Fruit fly (Drosophila melanogaster): ENCODE results near the gene CG7560.

The CG7560 gene

DNA sequence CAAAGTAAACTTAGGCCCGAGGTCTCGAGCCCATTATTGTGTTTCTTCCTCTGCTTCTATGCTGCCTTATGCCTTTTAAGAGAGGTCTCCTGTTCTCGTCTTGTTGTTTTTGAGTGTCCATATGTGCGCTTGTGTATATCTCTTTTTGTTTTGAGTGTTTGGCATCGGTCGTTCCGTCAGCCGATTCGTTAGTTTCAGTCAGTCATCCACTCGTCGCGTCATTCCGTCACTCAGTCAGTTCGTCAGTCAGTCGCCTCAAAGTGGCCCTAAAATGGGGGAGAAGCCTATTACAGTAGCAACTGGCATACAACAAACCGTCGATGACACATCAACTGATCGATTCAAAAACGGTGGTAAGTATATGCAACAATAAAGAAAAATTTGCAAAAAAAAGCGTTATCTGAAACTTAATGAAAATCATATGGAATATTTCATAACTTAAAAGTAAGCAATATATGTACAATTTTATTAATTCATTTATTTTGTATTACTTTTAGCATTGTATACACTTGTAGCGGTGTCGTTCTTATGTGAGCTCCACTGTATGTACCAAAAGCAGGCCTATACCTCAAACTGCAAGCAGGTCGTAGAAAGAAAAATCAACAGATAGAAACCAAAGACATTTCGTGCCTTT is 6.8 kb upstream of the CG7560 start (continued):
- TF ChIP-seq tup (GFP tag; optimal IDR thresholded peaks at IDR 0.05) = peak; percentile 59
- TF ChIP-seq lbe (GFP tag; optimal IDR thresholded peaks at IDR 0.05) = no peak
- TF ChIP-seq CG10366 (GFP tag; IDR thresholded peaks at IDR 0.05) = peak; percentile 98
- TF ChIP-seq CG6272 (GFP tag; IDR thresholded peaks at IDR 0.05) = peak; percentile 83
- peak; percentile 68 for TF ChIP-seq slou (GFP tag; optimal IDR thresholded peaks at IDR 0.05)
- TF ChIP-seq hth (optimal IDR thresholded peaks at IDR 0.05) = peak; percentile 92
- peak; percentile 76 for TF ChIP-seq CG10274 (GFP tag; optimal IDR thresholded peaks at IDR 0.05)
- peak; percentile 94 for TF ChIP-seq CG4424 (GFP tag; optimal IDR thresholded peaks at IDR 0.05)
- TF ChIP-seq scrt (GFP tag; optimal IDR thresholded peaks at IDR 0.05) = peak; percentile 79
- TF ChIP-seq CG2712 (tag; optimal IDR thresholded peaks at IDR 0.05) = peak; percentile 98
- no peak for TF ChIP-seq amos (GFP tag; IDR thresholded peaks at IDR 0.05; ENCODE audit: partially characterized antibody)
- peak; percentile 86 for TF ChIP-seq dm (GFP tag; optimal IDR thresholded peaks at IDR 0.05)
- peak; percentile 71 for TF ChIP-seq CG15514 (GFP tag; optimal IDR thresholded peaks at IDR 0.05)
- TF ChIP-seq dati (GFP tag; IDR thresholded peaks at IDR 0.05) = peak; percentile 78
- no peak for TF ChIP-seq hbn (GFP tag; IDR thresholded peaks at IDR 0.05; ENCODE audit: partially characterized antibody)
- TF ChIP-seq B-H1 (GFP tag; IDR thresholded peaks at IDR 0.05) = peak; percentile 86
- TF ChIP-seq CG17328 (GFP tag; IDR thresholded peaks at IDR 0.05) = peak; percentile 99
- no peak for TF ChIP-seq yki (optimal IDR thresholded peaks at IDR 0.05)
- TF ChIP-seq tx (GFP tag; optimal IDR thresholded peaks at IDR 0.05) = peak; percentile 93
- TF ChIP-seq az2 (GFP tag; optimal IDR thresholded peaks at IDR 0.05) = peak; percentile 87
- no peak for TF ChIP-seq Sin3A (optimal IDR thresholded peaks at IDR 0.05)
- TF ChIP-seq CG11723 (GFP tag; optimal IDR thresholded peaks at IDR 0.05) = peak; percentile 89
- TF ChIP-seq Elba2 (GFP tag; optimal IDR thresholded peaks at IDR 0.05) = peak; percentile 32
- peak in 1 of 3 experiments; percentile 63 for TF ChIP-seq Stat92E (GFP tag; optimal IDR thresholded peaks at IDR 0.05)
- TF ChIP-seq CG3847 (GFP tag; IDR thresholded peaks at IDR 0.05) = peak; percentile 96
- peak; percentile 75 for TF ChIP-seq CG12942 (GFP tag; optimal IDR thresholded peaks at IDR 0.05)
- peak; percentile 24 for TF ChIP-seq CG15479 (GFP tag; optimal IDR thresholded peaks at IDR 0.05)
- TF ChIP-seq Rx (GFP tag; IDR thresholded peaks at IDR 0.05) = peak; percentile 92
- peak; percentile 95 for TF ChIP-seq ara (GFP tag; IDR thresholded peaks at IDR 0.05)
- peak; percentile 94 for TF ChIP-seq croc (GFP tag; conservative IDR thresholded peaks at IDR 0.05)
- peak; percentile 87 for TF ChIP-seq Nf-YC (tag; optimal IDR thresholded peaks at IDR 0.05)
- TF ChIP-seq CG4820 (GFP tag; optimal IDR thresholded peaks at IDR 0.05) = peak; percentile 95
- TF ChIP-seq Deaf1 (tag; optimal IDR thresholded peaks at IDR 0.05) = peak; percentile 75
- TF ChIP-seq CG32767 (GFP tag; IDR thresholded peaks at IDR 0.05) = peak; percentile 97
- TF ChIP-seq CG12104 (GFP tag; optimal IDR thresholded peaks at IDR 0.05) = peak; percentile 85
- TF ChIP-seq tna (GFP tag; IDR thresholded peaks at IDR 0.05; ENCODE audit: partially characterized antibody) = no peak
- peak; percentile 60 for TF ChIP-seq CTCF (GFP tag; optimal IDR thresholded peaks at IDR 0.05)
- peak; percentile 89 for TF ChIP-seq Xbp1 (GFP tag; optimal IDR thresholded peaks at IDR 0.05)
- peak; percentile 76 for TF ChIP-seq Nf-YB (GFP tag; optimal IDR thresholded peaks at IDR 0.05)
- TF ChIP-seq Nf-YA (GFP tag; IDR thresholded peaks at IDR 0.05) = peak; percentile 84
- TF ChIP-seq H15 (GFP tag; IDR thresholded peaks at IDR 0.05) = peak; percentile 95
- TF ChIP-seq ewg (GFP tag; optimal IDR thresholded peaks at IDR 0.05) = peak; percentile 89
- peak; percentile 99 for TF ChIP-seq sens (GFP tag)
- peak; percentile 97 for TF ChIP-seq Sox100B (GFP tag; optimal IDR thresholded peaks at IDR 0.05)
- peak; percentile 65 for TF ChIP-seq CG4282 (GFP tag; optimal IDR thresholded peaks at IDR 0.05)
- TF ChIP-seq CG10543 (GFP tag; optimal IDR thresholded peaks at IDR 0.05) = peak; percentile 72
- TF ChIP-seq CG10959 (GFP tag; IDR thresholded peaks at IDR 0.05) = peak; percentile 94
- TF ChIP-seq schlank (tag; optimal IDR thresholded peaks at IDR 0.05) = peak; percentile 69
- no peak for TF ChIP-seq Tbp (GFP tag; optimal IDR thresholded peaks at IDR 0.05)
- peak; percentile 69 for TF ChIP-seq Drgx (GFP tag; IDR thresholded peaks at IDR 0.05)
- peak; percentile 92 for TF ChIP-seq slp2 (GFP tag; optimal IDR thresholded peaks at IDR 0.05)
- peak; percentile 83 for TF ChIP-seq Atf-2 (GFP tag; optimal IDR thresholded peaks at IDR 0.05)
